Worm (Caenorhabditis elegans) whole organism, L3 larva: ENCODE measurements around the gene Y111B2A.21.

Experiments used
- ama-1 ChIP-seq: fragments of 150-350 bp; optimal IDR thresholded peaks from 2 replicates; lab custom pipeline; 2018
- daf-12 ChIP-seq: fragments of 150-350 bp; optimal IDR thresholded peaks from 2 replicates; lab custom pipeline; 2014; ENCODE audit warnings: missing biosample characterization, missing genetic modification reagents, missing genetic modification characterization
- jun-1 ChIP-seq: fragments of 150-350 bp; optimal IDR thresholded peaks from 2 replicates; lab custom pipeline; 2014; ENCODE audit warnings: missing biosample characterization, missing genetic modification reagents, missing genetic modification characterization
- lin-15B ChIP-seq: fragments of 150-350 bp; optimal IDR thresholded peaks from 2 replicates; lab custom pipeline; 2014; ENCODE audit warnings: missing biosample characterization, missing genetic modification characterization
- lsy-12 ChIP-seq: sonication (generic microtip); optimal IDR thresholded peaks from 2 replicates; lab custom pipeline; 2016; ENCODE audit warnings: mild to moderate bottlenecking, missing genetic modification characterization, missing compliant biosample characterization
- nhr-11 ChIP-seq: fragments of 150-350 bp; optimal IDR thresholded peaks from 2 replicates; lab custom pipeline; 2014; ENCODE audit warnings: missing biosample characterization, missing genetic modification characterization
- nhr-12 ChIP-seq: fragments of 150-350 bp; optimal IDR thresholded peaks from 2 replicates; lab custom pipeline; 2014; ENCODE audit warnings: missing biosample characterization, missing genetic modification characterization
- nhr-28 ChIP-seq: fragments of 150-350 bp; optimal IDR thresholded peaks from 2 replicates; lab custom pipeline; 2014; ENCODE audit warnings: missing biosample characterization, missing genetic modification characterization
- nhr-76 ChIP-seq: fragments of 150-350 bp; sonication (generic microtip); optimal IDR thresholded peaks from 5 replicates; lab custom pipeline; 2014; ENCODE audit warnings: missing biosample characterization, missing genetic modification characterization
- nhr-77 ChIP-seq: fragments of 150-350 bp; optimal IDR thresholded peaks from 2 replicates; lab custom pipeline; 2014; ENCODE audit warnings: missing biosample characterization, missing genetic modification characterization
- pha-4 ChIP-seq: fragments of 150-350 bp; optimal IDR thresholded peaks from 2 replicates; lab custom pipeline; 2014; ENCODE audit warnings: missing biosample characterization, missing genetic modification reagents, missing genetic modification characterization
- pqm-1 ChIP-seq: fragments of 150-350 bp; optimal IDR thresholded peaks from 2 replicates; lab custom pipeline; 2017; ENCODE audit warnings: missing biosample characterization, missing genetic modification characterization, inconsistent platforms
- snpc-4 ChIP-seq: fragments of 150-350 bp; optimal IDR thresholded peaks from 2 replicates; lab custom pipeline; 2014; ENCODE audit warnings: missing biosample characterization, missing genetic modification characterization

- TF ChIP-seq lin-15B (tag; lab: Kevin White, UChicago) (no peak), jun-1 (tag; lab: Kevin White, UChicago) (no peak), snpc-4 (tag; lab: Kevin White, UChicago) (no peak), pha-4 (no peak), lsy-12 (no peak), nhr-11 (tag; lab: Kevin White, UChicago) (no peak), nhr-12 (tag; lab: Kevin White, UChicago) (no peak), nhr-77 (tag; lab: Kevin White, UChicago) (no peak), nhr-76 (no peak), nhr-28 (tag; lab: Kevin White, UChicago) (no peak), daf-12 (no peak), pqm-1 (no peak), ama-1 (no peak)
These were observed 48.0 kb downstream of the Y111B2A.21 start for ce11 chrIII:12794200-12794599.
